Fruit fly (Drosophila melanogaster) whole organism, embryonic: ENCODE data around the gene CG15553.

Experiments
- CG10321 ChIP-seq: fragments of 200-800 bp; sonication (Bioruptor generic); IDR thresholded peaks from 2 replicates; pipeline ENCODE4 v1.3.6; 2022; ENCODE audit warnings: missing biosample characterization, missing genetic modification characterization
- CG11504 ChIP-seq: fragments of 200-800 bp; sonication (Bioruptor generic); optimal IDR thresholded peaks from 3 replicates; lab custom pipeline; 2019; ENCODE audit warnings: missing biosample characterization, mild to moderate bottlenecking, missing genetic modification characterization, moderate library complexity
- CG13424 ChIP-seq: fragments of 200-800 bp; sonication (Bioruptor generic); optimal IDR thresholded peaks from 2 replicates; lab custom pipeline; 2019; ENCODE audit warnings: missing biosample characterization, mild to moderate bottlenecking, missing genetic modification characterization, moderate library complexity
- CG14014 ChIP-seq: fragments of 200-800 bp; sonication (Bioruptor generic); IDR thresholded peaks from 2 replicates; pipeline ENCODE4 v1.3.6; 2022; ENCODE audit warnings: missing biosample characterization, missing genetic modification characterization
- CG14667 ChIP-seq: fragments of 200-800 bp; sonication (Bioruptor generic); IDR thresholded peaks from 2 replicates; pipeline ENCODE4 v1.3.6; 2022; ENCODE audit warnings: missing biosample characterization, missing genetic modification characterization
- CG1647 ChIP-seq: fragments of 200-800 bp; sonication (Bioruptor generic); optimal IDR thresholded peaks from 3 replicates; lab custom pipeline; 2016; ENCODE audit warnings: missing biosample characterization, missing genetic modification characterization
- CG17802 ChIP-seq: fragments of 200-800 bp; sonication (Bioruptor generic); optimal IDR thresholded peaks from 2 replicates; lab custom pipeline; 2018; ENCODE audit warnings: missing biosample characterization, mild to moderate bottlenecking, missing genetic modification characterization, moderate library complexity
- CG1792 ChIP-seq: fragments of 200-800 bp; sonication (Bioruptor generic); optimal IDR thresholded peaks from 2 replicates; lab custom pipeline; 2016; ENCODE audit warnings: missing biosample characterization, missing genetic modification characterization
- CG18262 ChIP-seq: fragments of 200-800 bp; optimal IDR thresholded peaks from 3 replicates; lab custom pipeline; 2019; ENCODE audit warnings: missing biosample characterization, mild to moderate bottlenecking, missing genetic modification characterization, moderate library complexity
- CG2199 ChIP-seq: fragments of 200-800 bp; sonication (Bioruptor generic); IDR thresholded peaks from 3 replicates; pipeline ENCODE4 v1.3.6; 2022; ENCODE audit warnings: missing biosample characterization, missing genetic modification characterization
- CG2712 ChIP-seq: fragments of 200-800 bp; optimal IDR thresholded peaks from 3 replicates; lab custom pipeline; 2019; ENCODE audit warnings: missing biosample characterization, mild to moderate bottlenecking, missing genetic modification characterization, moderate library complexity
- CG4282 ChIP-seq: fragments of 200-800 bp; sonication (Bioruptor generic); optimal IDR thresholded peaks from 2 replicates; lab custom pipeline; 2016; ENCODE audit warnings: missing biosample characterization, missing genetic modification characterization
- CG4328 ChIP-seq: fragments of 200-800 bp; sonication (Bioruptor generic); optimal IDR thresholded peaks from 3 replicates; lab custom pipeline; 2017; ENCODE audit warnings: missing biosample characterization, missing genetic modification reagents, missing genetic modification characterization
- CG6689 ChIP-seq: fragments of 200-800 bp; sonication (Bioruptor generic); IDR thresholded peaks from 2 replicates; pipeline ENCODE4 v1.3.6; 2022; ENCODE audit warnings: missing biosample characterization, missing genetic modification characterization
- CG7556 ChIP-seq: fragments of 200-800 bp; sonication (Bioruptor generic); optimal IDR thresholded peaks from 2 replicates; lab custom pipeline; 2017; ENCODE audit warnings: missing biosample characterization, mild to moderate bottlenecking, missing genetic modification characterization
- CG9609 ChIP-seq: fragments of 200-800 bp; sonication (Bioruptor generic); optimal IDR thresholded peaks from 3 replicates; lab custom pipeline; 2016; ENCODE audit warnings: missing biosample characterization, missing genetic modification characterization
- CG9817 ChIP-seq: fragments of 200-800 bp; sonication (Bioruptor generic); optimal IDR thresholded peaks from 2 replicates; lab custom pipeline; 2018; ENCODE audit warnings: missing biosample characterization, mild to moderate bottlenecking, missing genetic modification characterization, moderate library complexity
- CG9932 ChIP-seq: fragments of 200-800 bp; sonication (Bioruptor generic); IDR thresholded peaks from 2 replicates; pipeline ENCODE4 v1.3.6; 2022; ENCODE audit warnings: missing biosample characterization, missing genetic modification characterization
- CrebB ChIP-seq: fragments of 200-800 bp; sonication (Bioruptor generic); optimal IDR thresholded peaks from 3 replicates; lab custom pipeline; 2018; ENCODE audit warnings: missing biosample characterization, mild to moderate bottlenecking, missing genetic modification characterization
- E2f2 ChIP-seq: fragments of 200-800 bp; sonication (Bioruptor generic); IDR thresholded peaks from 2 replicates; pipeline ENCODE4 v1.3.6; 2022; ENCODE audit warnings: missing biosample characterization, missing genetic modification characterization
- Ets65A ChIP-seq: fragments of 200-800 bp; sonication (Bioruptor generic); peaks from one replicate; lab custom pipeline; 2016; ENCODE audit warnings: missing biosample characterization, missing genetic modification characterization
- HLHmδ ChIP-seq: fragments of 200-800 bp; sonication (Bioruptor generic); optimal IDR thresholded peaks from 2 replicates; lab custom pipeline; 2018; ENCODE audit warnings: missing biosample characterization, mild to moderate bottlenecking, missing genetic modification characterization, moderate library complexity
- Hsf ChIP-seq: fragments of 200-800 bp; sonication (Bioruptor generic); optimal IDR thresholded peaks from 3 replicates; lab custom pipeline; 2016; ENCODE audit warnings: missing biosample characterization, missing genetic modification characterization
- MBD-R2 ChIP-seq: fragments of 200-800 bp; sonication (Bioruptor generic); IDR thresholded peaks from 2 replicates; pipeline ENCODE4 v1.3.6; 2022; ENCODE audit warnings: missing biosample characterization, missing genetic modification characterization
- MESR4 ChIP-seq: fragments of 200-800 bp; sonication (Bioruptor generic); optimal IDR thresholded peaks from 2 replicates; lab custom pipeline; 2018; ENCODE audit warnings: missing biosample characterization, mild to moderate bottlenecking, missing genetic modification characterization, moderate library complexity
- Max ChIP-seq: fragments of 200-800 bp; sonication (Bioruptor generic); optimal IDR thresholded peaks from 2 replicates; lab custom pipeline; 2016; ENCODE audit warnings: missing biosample characterization, mild to moderate bottlenecking, missing genetic modification characterization
- PHDP ChIP-seq: fragments of 200-800 bp; sonication (Bioruptor generic); optimal IDR thresholded peaks from 3 replicates; lab custom pipeline; 2018; ENCODE audit warnings: missing biosample characterization, mild to moderate bottlenecking, missing genetic modification characterization, moderate library complexity
- Pdp1 ChIP-seq, 2 experiments: fragments of 200-800 bp; sonication (Bioruptor generic); optimal IDR thresholded peaks; 3 replicates each; lab custom pipeline; 2016; ENCODE audit warnings: missing biosample characterization in 2 of 2, missing genetic modification characterization in 2 of 2, mild to moderate bottlenecking in 1 of 2, moderate library complexity in 1 of 2
- Ssrp ChIP-seq: fragments of 200-800 bp; sonication (Bioruptor generic); optimal IDR thresholded peaks from 2 replicates; lab custom pipeline; 2018; ENCODE audit warnings: missing biosample characterization, mild to moderate bottlenecking, missing genetic modification characterization, moderate library complexity
- danr ChIP-seq: fragments of 200-800 bp; sonication (Bioruptor generic); IDR thresholded peaks from 2 replicates; pipeline ENCODE4 v1.3.6; 2022; ENCODE audit warnings: missing biosample characterization, missing genetic modification characterization
- esg ChIP-seq: fragments of 200-800 bp; sonication (Bioruptor generic); conservative IDR thresholded peaks from 2 replicates; pipeline ENCODE4 v1.3.6; 2022; ENCODE audit warnings: missing biosample characterization, missing genetic modification characterization
- eve ChIP-seq, 2 experiments: fragments of >200 bp; optimal IDR thresholded peaks; 2 replicates each; lab custom pipeline; 2017; ENCODE audit warnings: missing biosample characterization in 2 of 2, missing genetic modification characterization in 2 of 2
- eyg ChIP-seq: fragments of 200-800 bp; sonication (Bioruptor generic); optimal IDR thresholded peaks from 3 replicates; lab custom pipeline; 2016; ENCODE audit warnings: missing biosample characterization, missing genetic modification characterization
- fd3F ChIP-seq: fragments of 200-800 bp; sonication (Bioruptor generic); optimal IDR thresholded peaks from 2 replicates; lab custom pipeline; 2018; ENCODE audit warnings: missing biosample characterization, mild to moderate bottlenecking, missing genetic modification characterization, moderate library complexity
- fd96Cb ChIP-seq: fragments of 200-800 bp; sonication (Bioruptor generic); optimal IDR thresholded peaks from 2 replicates; lab custom pipeline; 2018; ENCODE audit warnings: missing biosample characterization, mild to moderate bottlenecking, missing genetic modification characterization, moderate library complexity
- gem ChIP-seq: fragments of 200-800 bp; sonication (Bioruptor generic); optimal IDR thresholded peaks from 2 replicates; lab custom pipeline; 2019; ENCODE audit warnings: missing biosample characterization, mild to moderate bottlenecking, missing genetic modification characterization, moderate library complexity
- gsb-n ChIP-seq: fragments of 200-800 bp; sonication (Bioruptor generic); optimal IDR thresholded peaks from 3 replicates; lab custom pipeline; 2018; ENCODE audit warnings: missing biosample characterization, mild to moderate bottlenecking, missing genetic modification characterization
- odd ChIP-seq: fragments of 200-800 bp; sonication (Bioruptor generic); optimal IDR thresholded peaks from 2 replicates; lab custom pipeline; 2017; ENCODE audit warnings: missing biosample characterization, mild to moderate bottlenecking, missing genetic modification characterization
- otp ChIP-seq: fragments of 200-800 bp; sonication (Bioruptor generic); IDR thresholded peaks from 3 replicates; pipeline ENCODE4, ENCODE4 v1.3.6; 2022; ENCODE audit warnings: missing biosample characterization, missing genetic modification characterization
- pum ChIP-seq: fragments of 200-800 bp; sonication (Bioruptor generic); optimal IDR thresholded peaks from 2 replicates; lab custom pipeline; 2016; ENCODE audit warnings: missing biosample characterization, missing genetic modification characterization
- ranshi ChIP-seq: fragments of 200-800 bp; sonication (Bioruptor generic); IDR thresholded peaks from 2 replicates; pipeline ENCODE4 v1.3.6; 2022; ENCODE audit warnings: missing biosample characterization, missing genetic modification characterization
- scrt ChIP-seq: fragments of 200-800 bp; sonication (Bioruptor generic); optimal IDR thresholded peaks from 2 replicates; lab custom pipeline; 2018; ENCODE audit warnings: missing biosample characterization, mild to moderate bottlenecking, missing genetic modification characterization, moderate library complexity
- sens ChIP-seq: fragments of 200-800 bp; sonication (Bioruptor generic); peaks from one replicate; lab custom pipeline; 2016; ENCODE audit warnings: missing biosample characterization, missing genetic modification characterization
- sens-2 ChIP-seq: fragments of 200-800 bp; sonication (Bioruptor generic); IDR thresholded peaks from 2 replicates; pipeline ENCODE4 v1.3.6; 2022; ENCODE audit warnings: missing biosample characterization, missing genetic modification characterization
- sisA ChIP-seq: fragments of 200-800 bp; sonication (Bioruptor generic); IDR thresholded peaks from 2 replicates; pipeline ENCODE4 v1.3.6; 2022; ENCODE audit warnings: missing biosample characterization, missing genetic modification characterization
- tio ChIP-seq: fragments of 200-800 bp; sonication (Bioruptor generic); optimal IDR thresholded peaks from 2 replicates; lab custom pipeline; 2017; ENCODE audit warnings: missing biosample characterization, missing genetic modification characterization, inconsistent platforms
- trem ChIP-seq: fragments of 200-800 bp; optimal IDR thresholded peaks from 3 replicates; lab custom pipeline; 2019; ENCODE audit warnings: missing biosample characterization, mild to moderate bottlenecking, missing genetic modification characterization, moderate library complexity
- trh ChIP-seq: fragments of 200-800 bp; sonication (Bioruptor generic); optimal IDR thresholded peaks from 2 replicates; lab custom pipeline; 2016; ENCODE audit warnings: missing biosample characterization, missing genetic modification characterization
- zf30C ChIP-seq: fragments of 200-800 bp; sonication (Bioruptor generic); optimal IDR thresholded peaks from 3 replicates; lab custom pipeline; 2018; ENCODE audit warnings: missing biosample characterization, mild to moderate bottlenecking, missing genetic modification characterization

The CG15553 gene

DNA sequence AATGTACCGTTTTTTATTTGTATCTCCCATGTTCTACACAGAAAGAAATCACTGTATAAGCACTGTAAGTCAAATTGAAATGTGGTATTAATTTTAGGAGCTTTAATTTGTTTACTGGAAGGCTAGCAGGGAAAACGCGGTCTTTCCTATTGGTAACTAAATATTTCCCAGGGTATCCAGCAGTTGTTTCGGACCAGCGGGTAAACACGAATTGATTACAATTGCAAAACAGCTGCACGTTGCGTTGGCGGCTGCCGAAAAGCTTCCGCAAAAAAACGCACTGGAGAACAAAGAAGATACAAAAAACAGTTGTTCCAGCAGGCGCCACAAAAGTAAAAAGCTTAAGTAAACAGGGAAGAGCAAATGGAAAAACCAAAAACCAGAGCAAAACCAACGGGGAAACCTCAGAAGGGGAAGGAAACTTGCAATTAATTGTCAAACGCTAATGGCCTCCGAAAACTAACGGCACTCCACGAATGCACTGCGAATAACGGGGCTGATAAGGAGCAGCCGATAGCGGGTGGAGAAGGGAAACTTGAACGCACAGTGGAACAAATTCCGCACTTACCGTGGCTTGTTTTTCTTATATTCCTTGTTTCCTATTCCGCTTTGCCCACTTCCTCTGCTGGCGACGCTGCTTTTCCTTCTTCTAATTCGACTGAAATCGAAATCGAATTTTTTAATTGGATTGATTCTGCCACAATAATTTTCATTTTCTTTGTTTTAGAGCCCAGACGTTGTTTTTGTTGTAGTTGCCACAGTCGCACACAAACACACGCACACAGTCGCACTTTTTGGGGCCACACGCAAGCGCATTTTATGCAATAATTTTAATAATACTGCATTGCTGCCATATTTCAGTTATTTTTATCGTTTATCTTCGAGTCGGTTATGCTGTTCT lies 40.9 kb downstream of the CG15553 start (continued):
- TF ChIP-seq PHDP (tag; lab: Kevin White, UChicago) (peak; percentile 39), ranshi (GFP tag; lab: Robert Waterston, UW) (0 out of 2 replicates have a peak, but pooled peaks have one; percentile 32), sens (GFP tag; lab: Kevin White, UChicago) (peak; percentile 92), E2f2 (GFP tag; lab: Robert Waterston, UW) (no peak), CG9932 (GFP tag; lab: Robert Waterston, UW) (peak; percentile 54), CG4328 (GFP tag; lab: Kevin White, UChicago) (no peak), tio (GFP tag; lab: Kevin White, UChicago) (no peak), fd3F (GFP tag; lab: Kevin White, UChicago) (peak; percentile 19), eyg (GFP tag; lab: Kevin White, UChicago) (peak; percentile 36), trem (tag; lab: Kevin White, UChicago) (peak; percentile 9), CG13424 (tag; lab: Kevin White, UChicago) (peak; percentile 21), scrt (GFP tag; lab: Kevin White, UChicago) (no peak), CG2712 (peak; percentile 8), MBD-R2 (no peak), CG9817 (tag; lab: Kevin White, UChicago) (peak; percentile 23), CG14667 (GFP tag; lab: Robert Waterston, UW) (no peak), CG2199 (GFP tag; lab: Robert Waterston, UW) (no peak), Max (no peak), CG17802 (tag; lab: Kevin White, UChicago) (peak; percentile 20), MESR4 (GFP tag; lab: Kevin White, UChicago) (no peak), CG18262 (tag; lab: Kevin White, UChicago) (no peak), CG4282 (GFP tag; lab: Kevin White, UChicago) (peak; percentile 74), fd96Cb (tag; lab: Kevin White, UChicago) (peak; percentile 21), zf30C (GFP tag; lab: Kevin White, UChicago) (no peak), pum (GFP tag; lab: Kevin White, UChicago) (peak; percentile 7), CG7556 (peak; percentile 9), eve (GFP tag; optimal IDR thresholded peaks at IDR 0.05; lab: Kevin White, UChicago) (peak; percentile 9 to 64), gsb-n (tag; lab: Kevin White, UChicago) (peak; percentile 34), CrebB (tag; lab: Kevin White, UChicago) (no peak), sens-2 (GFP tag; lab: Robert Waterston, UW) (peak; percentile 26; the same call in 1 of the 2 replicates), gem (tag; lab: Kevin White, UChicago) (peak; percentile 68), CG9609 (GFP tag; lab: Kevin White, UChicago) (peak; percentile 61), CG1647 (GFP tag; lab: Kevin White, UChicago) (no peak), CG1792 (no peak), Ets65A (peak; percentile 92), esg (GFP tag; lab: Robert Waterston, UW) (0 out of 2 replicates have a peak, but pooled peaks have one; percentile 23), Hsf (GFP tag; lab: Kevin White, UChicago) (peak; percentile 20), Pdp1 (GFP tag; optimal IDR thresholded peaks at IDR 0.05; lab: Kevin White, UChicago) (peak; percentile 23 to 86), otp (peak; percentile 35; the same call in 1 of the 3 replicates), HLHmδ (GFP tag; lab: Kevin White, UChicago) (no peak), danr (GFP tag; lab: Robert Waterston, UW) (0 out of 2 replicates have a peak, but pooled peaks have one; percentile 10), CG14014 (GFP tag; lab: Robert Waterston, UW) (peak; percentile 45; the same call in 1 of the 2 replicates), CG11504 (tag; lab: Kevin White, UChicago) (peak; percentile 43), CG6689 (GFP tag; lab: Robert Waterston, UW) (peak; percentile 63), odd (GFP tag; lab: Kevin White, UChicago) (peak; percentile 3), trh (GFP tag; lab: Kevin White, UChicago) (peak; percentile 18), sisA (GFP tag; lab: Robert Waterston, UW) (peak; percentile 53), CG10321 (GFP tag; lab: Robert Waterston, UW) (0 out of 2 replicates have a peak, but pooled peaks have one; percentile 32), Ssrp (tag; lab: Kevin White, UChicago) (peak; percentile 13)
